Fruit fly (Drosophila melanogaster) whole organism, prepupa: Measurements from ENCODE around the gene Pld3.
A peak's percentile ranks its signal among the peaks of the same experiment; 100 is the strongest.

Experiments
- Blimp-1 ChIP-seq: fragments of 200-800 bp; sonication (Bioruptor generic); optimal IDR thresholded peaks from 3 replicates; lab custom pipeline; 2017; ENCODE audit warnings: missing biosample characterization, missing genetic modification characterization, mild to moderate bottlenecking, moderate library complexity, missing genetic modification reagents
- CG10631 ChIP-seq: fragments of 200-800 bp; sonication (Bioruptor generic); optimal IDR thresholded peaks from 2 replicates; lab custom pipeline; 2016; ENCODE audit warnings: missing biosample characterization, missing genetic modification characterization
- CG10669 ChIP-seq: fragments of 200-800 bp; sonication (Bioruptor generic); optimal IDR thresholded peaks from 3 replicates; lab custom pipeline; 2018; ENCODE audit warnings: missing biosample characterization, mild to moderate bottlenecking, missing genetic modification characterization, moderate library complexity
- CG11294 ChIP-seq: fragments of 200-800 bp; sonication (Bioruptor generic); IDR thresholded peaks from 2 replicates; pipeline ENCODE4 v1.3.6; 2022; ENCODE audit warnings: missing biosample characterization, missing genetic modification characterization
- CG11762 ChIP-seq: fragments of 200-800 bp; sonication (Bioruptor generic); optimal IDR thresholded peaks from 3 replicates; lab custom pipeline; 2016; ENCODE audit warnings: missing biosample characterization, missing genetic modification characterization; ENCODE audit not compliant: insufficient read depth
- CG11902 ChIP-seq: fragments of 200-800 bp; sonication (Bioruptor generic); optimal IDR thresholded peaks from 3 replicates; lab custom pipeline; 2016; ENCODE audit warnings: missing biosample characterization, missing genetic modification characterization
- CG15336 ChIP-seq: fragments of 200-800 bp; sonication (Bioruptor generic); IDR thresholded peaks from 2 replicates; pipeline ENCODE4 v1.3.6; 2022; ENCODE audit warnings: missing biosample characterization, missing genetic modification characterization
- CG1621 ChIP-seq: fragments of 200-800 bp; sonication (Bioruptor generic); optimal IDR thresholded peaks from 3 replicates; lab custom pipeline; 2018; ENCODE audit warnings: missing biosample characterization, mild to moderate bottlenecking, missing genetic modification characterization
- CG16779 ChIP-seq: fragments of 200-800 bp; sonication (Bioruptor generic); optimal IDR thresholded peaks from 3 replicates; lab custom pipeline; 2017; ENCODE audit warnings: missing biosample characterization, mild to moderate bottlenecking, missing genetic modification characterization
- CG3032 ChIP-seq: fragments of 200-800 bp; optimal IDR thresholded peaks from 2 replicates; lab custom pipeline; 2019; ENCODE audit warnings: missing biosample characterization, mild to moderate bottlenecking, missing genetic modification characterization, moderate library complexity
- CG31627 ChIP-seq: fragments of 200-800 bp; sonication (Bioruptor generic); optimal IDR thresholded peaks from 3 replicates; lab custom pipeline; 2016; ENCODE audit warnings: missing biosample characterization, missing genetic modification characterization
- CG32006 ChIP-seq: fragments of 200-800 bp; sonication (Bioruptor generic); optimal IDR thresholded peaks from 3 replicates; lab custom pipeline; 2017; ENCODE audit warnings: missing biosample characterization, mild to moderate bottlenecking, missing genetic modification characterization
- CG34406 ChIP-seq: fragments of 200-800 bp; sonication (Bioruptor generic); optimal IDR thresholded peaks from 3 replicates; lab custom pipeline; 2016; ENCODE audit warnings: missing biosample characterization, missing genetic modification characterization
- CG3919 ChIP-seq: fragments of 200-800 bp; sonication (Bioruptor generic); optimal IDR thresholded peaks from 3 replicates; lab custom pipeline; 2016; ENCODE audit warnings: missing biosample characterization, missing genetic modification characterization
- CG4318 ChIP-seq: fragments of 200-800 bp; sonication (Bioruptor generic); optimal IDR thresholded peaks from 3 replicates; lab custom pipeline; 2017; ENCODE audit warnings: missing biosample characterization, mild to moderate bottlenecking, missing genetic modification characterization
- CG6163 ChIP-seq: fragments of 200-800 bp; sonication (Bioruptor generic); IDR thresholded peaks from 3 replicates; pipeline ENCODE4 v1.3.6; 2022; ENCODE audit warnings: missing biosample characterization, missing genetic modification characterization
- CG6276 ChIP-seq: fragments of 200-800 bp; sonication (Bioruptor generic); optimal IDR thresholded peaks from 2 replicates; lab custom pipeline; 2017; ENCODE audit warnings: missing biosample characterization, mild to moderate bottlenecking, missing genetic modification characterization
- CG6792 ChIP-seq: fragments of 200-800 bp; sonication (Bioruptor generic); optimal IDR thresholded peaks from 3 replicates; lab custom pipeline; 2016; ENCODE audit warnings: missing biosample characterization, missing genetic modification characterization
- CG6808 ChIP-seq: fragments of 200-800 bp; sonication (Bioruptor generic); optimal IDR thresholded peaks from 3 replicates; lab custom pipeline; 2017; ENCODE audit warnings: missing biosample characterization, missing genetic modification characterization, mild to moderate bottlenecking, moderate library complexity, missing genetic modification reagents
- CG7368 ChIP-seq: fragments of 200-800 bp; sonication (Bioruptor generic); optimal IDR thresholded peaks from 3 replicates; lab custom pipeline; 2016; ENCODE audit warnings: missing biosample characterization, missing genetic modification characterization
- CG8119 ChIP-seq: fragments of 200-800 bp; sonication (Bioruptor generic); IDR thresholded peaks from 3 replicates; pipeline ENCODE4 v1.3.6; 2022; ENCODE audit warnings: missing biosample characterization, missing genetic modification characterization
- CG8632 ChIP-seq: fragments of 200-800 bp; sonication (Bioruptor generic); optimal IDR thresholded peaks from 3 replicates; lab custom pipeline; 2016; ENCODE audit warnings: missing biosample characterization, missing genetic modification characterization
- CG9139 ChIP-seq: fragments of 200-800 bp; sonication (Bioruptor generic); optimal IDR thresholded peaks from 3 replicates; lab custom pipeline; 2017; ENCODE audit warnings: missing biosample characterization, mild to moderate bottlenecking, missing genetic modification characterization
- Eip78C ChIP-seq: fragments of 200-800 bp; sonication (Bioruptor generic); peaks from one replicate; lab custom pipeline; 2016; ENCODE audit warnings: missing biosample characterization, missing genetic modification characterization
- Eip93F ChIP-seq: fragments of 200-800 bp; sonication (Bioruptor generic); optimal IDR thresholded peaks from 2 replicates; lab custom pipeline; 2016; ENCODE audit warnings: missing biosample characterization, mild to moderate bottlenecking, missing genetic modification characterization
- Ets21C ChIP-seq: fragments of 200-800 bp; sonication (Bioruptor generic); optimal IDR thresholded peaks from 3 replicates; lab custom pipeline; 2016; ENCODE audit warnings: missing biosample characterization, missing genetic modification characterization
- Hr39 ChIP-seq: fragments of 200-800 bp; sonication (Bioruptor generic); optimal IDR thresholded peaks from 2 replicates; lab custom pipeline; 2016; ENCODE audit warnings: missing biosample characterization, missing genetic modification characterization
- Lpt ChIP-seq: fragments of 200-800 bp; sonication (Bioruptor generic); optimal IDR thresholded peaks from 3 replicates; lab custom pipeline; 2016; ENCODE audit warnings: missing biosample characterization, missing genetic modification characterization
- Smox ChIP-seq: fragments of 200-800 bp; sonication (Bioruptor generic); optimal IDR thresholded peaks from 3 replicates; lab custom pipeline; 2016; ENCODE audit warnings: missing biosample characterization, missing genetic modification characterization
- Sox14 ChIP-seq: fragments of 200-800 bp; sonication (Bioruptor generic); optimal IDR thresholded peaks from 3 replicates; lab custom pipeline; 2016; ENCODE audit warnings: missing biosample characterization, missing genetic modification characterization
- Sox15 ChIP-seq: fragments of 200-800 bp; sonication (Bioruptor generic); optimal IDR thresholded peaks from 3 replicates; lab custom pipeline; 2016; ENCODE audit warnings: missing biosample characterization, missing genetic modification characterization
- achi ChIP-seq: fragments of 200-800 bp; sonication (Bioruptor generic); optimal IDR thresholded peaks from 3 replicates; lab custom pipeline; 2016; ENCODE audit warnings: missing biosample characterization, missing genetic modification characterization
- acj6 ChIP-seq: fragments of 200-800 bp; sonication (Bioruptor generic); optimal IDR thresholded peaks from 3 replicates; lab custom pipeline; 2016; ENCODE audit warnings: missing biosample characterization, missing genetic modification characterization
- cyc ChIP-seq: fragments of 200-800 bp; sonication (Bioruptor generic); optimal IDR thresholded peaks from 3 replicates; lab custom pipeline; 2016; ENCODE audit warnings: missing biosample characterization, missing genetic modification characterization
- eg ChIP-seq: fragments of 200-800 bp; sonication (Bioruptor generic); IDR thresholded peaks from 3 replicates; pipeline ENCODE4 v1.3.6; 2022; ENCODE audit warnings: missing biosample characterization, missing genetic modification characterization
- esn ChIP-seq: fragments of 200-800 bp; sonication (Bioruptor generic); optimal IDR thresholded peaks from 2 replicates; lab custom pipeline; 2016; ENCODE audit warnings: missing biosample characterization, mild to moderate bottlenecking, missing genetic modification characterization, moderate library complexity
- fkh ChIP-seq: fragments of 200-800 bp; sonication (Bioruptor generic); optimal IDR thresholded peaks from 3 replicates; lab custom pipeline; 2017; ENCODE audit warnings: missing biosample characterization, mild to moderate bottlenecking, missing genetic modification characterization, moderate library complexity
- lz ChIP-seq: fragments of 200-800 bp; sonication (Bioruptor generic); optimal IDR thresholded peaks from 3 replicates; lab custom pipeline; 2016; ENCODE audit warnings: missing biosample characterization, missing genetic modification characterization
- pdm3 ChIP-seq: fragments of 200-800 bp; sonication (Bioruptor generic); optimal IDR thresholded peaks from 3 replicates; lab custom pipeline; 2016; ENCODE audit warnings: missing biosample characterization, missing genetic modification characterization
- salr ChIP-seq, 2 experiments: fragments of 200-800 bp; sonication (Bioruptor generic); optimal IDR thresholded peaks; 3 replicates each; lab custom pipeline; 2016 to 2018; ENCODE audit warnings: missing biosample characterization in 2 of 2, missing genetic modification characterization in 2 of 2, mild to moderate bottlenecking in 1 of 2
- ss ChIP-seq, 2 experiments: fragments of 200-800 bp; sonication (Bioruptor generic); optimal IDR thresholded peaks; 2 replicates in 1 of 2; 3 replicates in 1 of 2; lab custom pipeline; 2017 to 2018; ENCODE audit warnings: mild to moderate bottlenecking in 2 of 2, missing biosample characterization in 2 of 2, missing genetic modification characterization in 2 of 2, moderate library complexity in 1 of 2
- vri ChIP-seq: fragments of 200-800 bp; sonication (Bioruptor generic); optimal IDR thresholded peaks from 3 replicates; lab custom pipeline; 2016; ENCODE audit warnings: missing biosample characterization, mild to moderate bottlenecking, missing genetic modification characterization

Pld3 gene

dm6 chr2L:21163311-21163842 is 4.7 kb downstream of the Pld3 start, which contains the start of gene Noc2 (continued):
- TF ChIP-seq CG6808 (peak; percentile 48), Eip93F (GFP tag; lab: Kevin White, UChicago) (peak; percentile 46), CG8632 (GFP tag; lab: Kevin White, UChicago) (peak; percentile 25), pdm3 (peak; percentile 56), CG11294 (no peak), CG3032 (tag; lab: Kevin White, UChicago) (peak; percentile 54), CG32006 (peak; percentile 60), CG11762 (GFP tag; lab: Kevin White, UChicago) (peak; percentile 29), CG6163 (GFP tag; lab: Robert Waterston, UW) (peak; percentile 37; the same call in 2 of the 3 replicates), CG16779 (tag; lab: Kevin White, UChicago) (no peak), Hr39 (GFP tag; lab: Kevin White, UChicago) (peak; percentile 65), CG31627 (peak; percentile 67), CG10669 (GFP tag; lab: Kevin White, UChicago) (peak; percentile 46), Eip78C (GFP tag; lab: Kevin White, UChicago) (peak; percentile 76), CG6276 (GFP tag; lab: Kevin White, UChicago) (no peak), salr (GFP tag; optimal IDR thresholded peaks at IDR 0.05; lab: Kevin White, UChicago) (peak in 1 of 2 experiments; percentile 30), Ets21C (GFP tag; lab: Kevin White, UChicago) (no peak), CG4318 (GFP tag; lab: Kevin White, UChicago) (no peak), cyc (GFP tag; lab: Kevin White, UChicago) (peak; percentile 46), eg (GFP tag; lab: Robert Waterston, UW) (peak; percentile 71), acj6 (GFP tag; lab: Kevin White, UChicago) (peak; percentile 59), CG8119 (no peak), CG6792 (GFP tag; lab: Kevin White, UChicago) (peak; percentile 11), CG15336 (GFP tag; lab: Robert Waterston, UW) (no peak)

DNA sequence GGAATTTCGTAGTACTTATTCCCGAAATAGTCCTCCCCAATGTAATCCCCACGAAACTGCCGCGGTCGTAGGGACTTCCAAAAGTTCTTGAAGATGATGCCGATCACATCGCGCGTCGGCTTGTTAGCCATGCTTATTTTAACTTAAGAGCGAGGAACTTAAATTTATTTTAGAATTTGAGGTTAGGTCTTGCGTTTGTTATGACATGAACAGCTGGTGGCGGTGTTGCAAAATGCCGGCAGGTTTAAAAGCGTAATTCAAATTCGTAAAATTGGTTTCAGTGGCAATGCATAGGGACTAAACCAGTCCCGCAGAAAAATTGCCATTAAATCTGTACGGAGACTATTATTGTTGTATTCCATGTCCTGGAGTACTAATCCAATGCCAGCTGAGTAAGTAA is 7.8 kb downstream of the Pld3 start:
- TF ChIP-seq cyc (GFP tag; lab: Kevin White, UChicago): peak; percentile 10
- peak; percentile 57 for TF ChIP-seq achi (GFP tag; lab: Kevin White, UChicago)
- no peak for TF ChIP-seq CG11762 (GFP tag; lab: Kevin White, UChicago)
- TF ChIP-seq CG1621 (tag; lab: Kevin White, UChicago): peak; percentile 4
- TF ChIP-seq esn (GFP tag; lab: Kevin White, UChicago): peak; percentile 30
- no peak for TF ChIP-seq Smox (GFP tag; lab: Kevin White, UChicago)
- peak; percentile 12 for TF ChIP-seq Sox14 (GFP tag; lab: Kevin White, UChicago)
- TF ChIP-seq vri: peak; percentile 67

DNA sequence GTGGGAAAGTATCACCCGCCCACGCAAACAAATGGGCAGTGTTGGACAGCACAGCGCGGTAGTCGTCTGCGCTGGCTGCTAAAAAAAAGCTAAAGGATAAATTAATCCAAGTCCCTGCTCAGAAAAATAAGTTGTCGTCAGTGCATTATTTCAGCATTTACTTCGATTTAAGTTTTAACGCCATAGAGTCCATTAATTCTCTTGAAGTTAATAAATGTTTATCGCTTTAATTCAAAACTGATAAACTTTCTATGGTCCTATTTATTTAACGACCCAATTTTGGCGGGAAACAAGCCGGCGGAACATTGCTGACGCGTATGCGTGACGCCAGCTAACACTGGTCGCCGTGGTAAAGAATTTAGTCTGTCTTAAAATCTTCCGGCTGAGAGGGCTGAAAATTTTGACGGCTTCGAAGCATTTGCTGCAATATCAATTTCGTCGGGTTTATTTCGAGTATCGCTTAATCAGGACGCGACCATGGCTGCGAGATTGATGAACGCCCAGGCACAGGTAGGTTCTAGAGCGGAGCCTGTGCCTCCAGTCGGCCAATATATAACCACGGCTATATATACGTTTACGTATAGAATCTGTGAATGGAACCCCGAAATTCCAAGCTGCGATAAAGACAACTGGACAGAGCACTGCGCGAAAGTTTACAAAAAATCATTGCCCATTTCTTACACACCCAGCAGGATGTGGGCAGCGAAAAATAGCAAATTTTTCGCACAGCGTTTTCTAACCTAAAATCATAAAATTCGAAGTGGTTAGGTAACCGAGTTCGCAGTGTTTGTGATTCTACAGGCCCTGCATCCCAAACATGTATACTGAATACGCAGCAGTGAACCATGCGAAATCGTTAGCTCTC is 9.9 kb downstream of the Pld3 start, which contains the start of the genes mAcon1, CG43345 and CG43346:
Gene mAcon1, plus strand, starts transcription at position 276 of the 865 bp plus-strand sequence.
Gene CG43345, minus strand, starts transcription at position 287 of the 865 bp plus-strand sequence.
Gene CG43346, minus strand, starts transcription at position 287 of the 865 bp plus-strand sequence.
- TF ChIP-seq acj6 (GFP tag; lab: Kevin White, UChicago) (peak; percentile 82), CG16779 (tag; lab: Kevin White, UChicago) (no peak), CG6163 (GFP tag; lab: Robert Waterston, UW) (peak; percentile 45; the same call in 1 of the 3 replicates), CG15336 (GFP tag; lab: Robert Waterston, UW) (peak; percentile 35; the same call in 1 of the 2 replicates), fkh (peak; percentile 89), CG9139 (GFP tag; lab: Kevin White, UChicago) (peak; percentile 65), CG6276 (GFP tag; lab: Kevin White, UChicago) (no peak), vri (peak; percentile 80), CG11762 (GFP tag; lab: Kevin White, UChicago) (peak; percentile 69), CG34406 (GFP tag; lab: Kevin White, UChicago) (peak; percentile 72), CG8632 (GFP tag; lab: Kevin White, UChicago) (peak; percentile 66), CG7368 (GFP tag; lab: Kevin White, UChicago) (no peak), Lpt (GFP tag; lab: Kevin White, UChicago) (peak; percentile 56), CG4318 (GFP tag; lab: Kevin White, UChicago) (no peak), CG3919 (GFP tag; lab: Kevin White, UChicago) (no peak), Smox (GFP tag; lab: Kevin White, UChicago) (no peak), Blimp-1 (no peak), Eip78C (GFP tag; lab: Kevin White, UChicago) (peak; percentile 93), eg (GFP tag; lab: Robert Waterston, UW) (no peak), CG11902 (peak; percentile 77), CG10631 (GFP tag; lab: Kevin White, UChicago) (peak; percentile 80), CG6808 (no peak), lz (peak; percentile 90), Sox15 (peak; percentile 80), ss (GFP tag; optimal IDR thresholded peaks at IDR 0.05; lab: Kevin White, UChicago) (peak in 1 of 2 experiments; percentile 79), Eip93F (GFP tag; lab: Kevin White, UChicago) (no peak), cyc (GFP tag; lab: Kevin White, UChicago) (peak; percentile 87), CG8119 (peak; percentile 65; the same call in 2 of the 3 replicates)
